Fruit fly (Drosophila melanogaster): ENCODE results near the gene Cyp316a1.

Cyp316a1 gene

DNA sequence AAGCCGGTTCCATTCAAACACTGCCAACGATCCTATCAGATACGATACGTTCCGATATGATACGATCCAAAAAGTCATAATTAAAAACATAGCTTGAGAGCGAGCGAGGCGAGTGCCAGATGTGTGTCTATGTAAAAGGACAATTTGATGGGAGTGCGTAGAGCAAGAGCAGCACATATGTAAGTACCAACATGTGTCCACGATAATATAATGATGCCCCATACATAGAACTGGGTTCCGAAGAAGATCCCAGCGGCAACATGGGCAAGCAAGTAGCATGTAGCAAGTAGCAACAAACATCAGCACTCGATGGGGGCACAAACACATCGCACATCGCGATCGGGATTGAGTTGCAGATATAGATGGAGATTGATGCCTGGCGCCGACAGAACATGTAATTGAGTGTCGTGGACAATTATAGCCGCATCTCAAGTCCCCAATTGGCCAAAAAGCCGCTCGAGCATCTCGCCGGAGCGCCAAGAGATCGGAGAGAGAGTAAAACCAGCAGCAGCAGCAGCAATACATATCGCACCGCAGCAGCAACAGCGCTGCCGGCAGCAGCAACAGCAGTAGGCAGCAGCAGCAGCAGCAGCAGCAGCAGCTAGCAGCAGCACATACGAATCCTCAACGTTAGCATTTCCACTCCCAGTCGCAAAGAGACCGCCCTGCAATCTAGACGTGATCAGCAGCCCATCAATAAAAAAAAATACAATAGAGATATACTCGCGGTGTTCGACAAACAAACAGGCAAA is 26.9 kb downstream of the Cyp316a1 start, which contains the start of gene ltl:
ltl (plus strand) TSS at position 647 of the 752 bp plus-strand sequence.
- no peak for TF ChIP-seq toe (GFP tag; optimal IDR thresholded peaks at IDR 0.05)
- TF ChIP-seq cic (GFP tag; optimal IDR thresholded peaks at IDR 0.05): peak; percentile 18
- no peak for TF ChIP-seq pad (GFP tag; optimal IDR thresholded peaks at IDR 0.05)

DNA sequence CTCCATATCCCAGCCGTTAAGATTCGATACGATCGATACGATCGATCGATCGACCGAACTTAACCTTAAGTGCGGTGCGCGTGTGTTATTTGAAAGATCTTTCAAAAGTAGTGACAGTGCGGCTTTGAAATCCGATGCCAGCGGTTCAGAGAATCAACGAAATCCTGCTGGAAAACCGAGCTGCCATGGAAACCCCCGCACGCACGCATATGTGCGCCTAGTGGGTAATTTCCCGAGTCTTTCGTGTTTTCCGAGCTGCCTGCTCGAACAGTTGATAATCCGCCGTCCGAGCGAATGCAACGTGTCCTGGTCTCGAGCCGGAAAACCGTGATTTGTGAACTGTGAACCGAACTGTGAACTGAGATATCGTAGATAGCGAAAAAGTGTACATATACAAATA is 27.6 kb downstream of the Cyp316a1 start:
- TF ChIP-seq Hr96 (GFP tag; optimal IDR thresholded peaks at IDR 0.05): no peak
- no peak for TF ChIP-seq Crg-1 (GFP tag; optimal IDR thresholded peaks at IDR 0.05)
- TF ChIP-seq kay (GFP tag; ENCODE audit: borderline replicate concordance): no peak
- no peak for TF ChIP-seq tj (GFP tag; optimal IDR thresholded peaks at IDR 0.05)
- no peak for TF ChIP-seq CG12768 (GFP tag; optimal IDR thresholded peaks at IDR 0.05)
- TF ChIP-seq CG7045 (GFP tag; optimal IDR thresholded peaks at IDR 0.05): no peak
- TF ChIP-seq CG11617 (GFP tag; optimal IDR thresholded peaks at IDR 0.05): no peak
- no peak for TF ChIP-seq bab1 (GFP tag; optimal IDR thresholded peaks at IDR 0.05)
- no peak for TF ChIP-seq CG5204 (GFP tag; optimal IDR thresholded peaks at IDR 0.05)
- no peak for TF ChIP-seq pad (GFP tag; optimal IDR thresholded peaks at IDR 0.05)
- no peak for TF ChIP-seq CG33017 (tag; optimal IDR thresholded peaks at IDR 0.05)
- TF ChIP-seq CG1620 (GFP tag; optimal IDR thresholded peaks at IDR 0.05): no peak
- no peak for TF ChIP-seq Mnt (GFP tag; optimal IDR thresholded peaks at IDR 0.05)
- TF ChIP-seq CG7101 (tag; optimal IDR thresholded peaks at IDR 0.05): no peak
- TF ChIP-seq ovo (GFP tag; optimal IDR thresholded peaks at IDR 0.05): no peak
- no peak for TF ChIP-seq CG14711 (tag; optimal IDR thresholded peaks at IDR 0.05)
- TF ChIP-seq cnc (optimal IDR thresholded peaks at IDR 0.05): no peak

DNA sequence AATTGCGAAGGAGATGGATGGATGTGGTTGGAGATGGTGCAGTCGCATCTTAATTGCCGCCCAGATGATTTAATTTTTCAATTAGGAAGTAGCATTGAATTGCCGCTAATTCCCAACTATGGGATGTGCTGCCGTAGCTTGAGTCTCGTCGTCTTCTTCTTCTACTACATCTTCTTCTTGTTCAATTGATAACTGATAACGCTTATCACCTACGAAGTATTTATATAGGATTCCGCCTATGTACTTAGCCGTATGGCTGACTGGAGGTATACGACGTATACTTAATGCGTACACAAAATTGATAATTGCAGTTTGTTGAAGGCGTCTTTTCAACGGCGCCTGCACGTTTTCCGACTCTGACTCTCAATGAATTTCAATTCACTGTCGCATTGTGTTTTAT is 29.0 kb downstream of the Cyp316a1 start:
- TF ChIP-seq cic (GFP tag; optimal IDR thresholded peaks at IDR 0.05) (peak; percentile 78), CG14711 (tag; optimal IDR thresholded peaks at IDR 0.05) (no peak)

DNA sequence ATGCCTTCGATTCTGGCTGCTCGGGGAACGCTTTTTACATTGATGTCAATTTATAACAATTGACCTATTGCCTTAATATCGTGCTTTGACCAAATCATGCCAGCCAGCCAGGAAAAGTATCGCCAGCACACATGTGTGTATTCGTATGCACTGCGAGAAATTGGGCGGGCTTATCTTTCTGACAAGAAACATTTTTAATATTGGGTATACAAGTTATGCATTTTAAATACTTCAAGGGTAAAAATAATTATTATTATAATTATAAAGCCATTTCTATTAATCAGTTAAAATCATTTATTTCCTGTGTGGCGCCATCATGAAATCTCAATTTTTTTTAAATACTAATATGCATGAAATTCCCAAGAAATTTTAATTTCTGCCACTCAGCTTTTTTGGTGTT is 30.2 kb downstream of the Cyp316a1 start:
- TF ChIP-seq toe (GFP tag; optimal IDR thresholded peaks at IDR 0.05) (no peak), kay (GFP tag; ENCODE audit: borderline replicate concordance) (peak; percentile 16), Mnt (GFP tag; optimal IDR thresholded peaks at IDR 0.05) (no peak), cic (GFP tag; optimal IDR thresholded peaks at IDR 0.05) (no peak)

DNA sequence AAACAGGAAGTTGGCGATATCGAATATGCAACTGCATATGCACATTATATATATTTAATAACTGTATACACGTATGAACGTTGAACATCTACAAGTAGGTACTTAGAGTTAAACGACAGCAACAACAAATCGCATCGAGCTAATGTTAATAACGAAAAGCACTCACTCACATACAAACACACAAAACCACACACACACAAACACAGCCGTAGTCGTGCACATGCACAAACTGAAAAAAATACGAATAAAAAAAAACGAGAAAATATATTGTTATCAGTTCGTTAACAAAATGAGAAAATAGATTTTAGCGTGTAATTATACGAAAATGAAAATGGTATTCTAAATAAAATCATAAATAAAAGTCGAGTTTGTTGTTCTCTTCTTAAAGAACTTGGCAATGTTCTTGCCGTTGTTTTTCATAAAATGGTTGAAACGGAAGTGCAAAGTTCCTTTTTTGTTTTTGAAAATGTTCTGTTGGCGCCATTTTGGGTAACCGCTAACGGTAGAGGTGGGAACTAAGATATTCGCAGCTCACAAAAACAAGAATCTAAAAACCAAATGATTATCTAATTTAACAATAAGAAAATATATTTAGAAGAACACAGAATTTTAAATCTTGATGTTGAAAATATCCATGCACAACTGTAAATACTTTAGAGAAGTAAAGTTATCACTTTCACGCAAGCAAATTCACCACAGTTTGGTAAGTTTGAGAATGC is 36.2 kb downstream of the Cyp316a1 start:
- TF ChIP-seq kay (GFP tag; ENCODE audit: borderline replicate concordance) (peak; percentile 82), CG33017 (tag; optimal IDR thresholded peaks at IDR 0.05) (no peak)

DNA sequence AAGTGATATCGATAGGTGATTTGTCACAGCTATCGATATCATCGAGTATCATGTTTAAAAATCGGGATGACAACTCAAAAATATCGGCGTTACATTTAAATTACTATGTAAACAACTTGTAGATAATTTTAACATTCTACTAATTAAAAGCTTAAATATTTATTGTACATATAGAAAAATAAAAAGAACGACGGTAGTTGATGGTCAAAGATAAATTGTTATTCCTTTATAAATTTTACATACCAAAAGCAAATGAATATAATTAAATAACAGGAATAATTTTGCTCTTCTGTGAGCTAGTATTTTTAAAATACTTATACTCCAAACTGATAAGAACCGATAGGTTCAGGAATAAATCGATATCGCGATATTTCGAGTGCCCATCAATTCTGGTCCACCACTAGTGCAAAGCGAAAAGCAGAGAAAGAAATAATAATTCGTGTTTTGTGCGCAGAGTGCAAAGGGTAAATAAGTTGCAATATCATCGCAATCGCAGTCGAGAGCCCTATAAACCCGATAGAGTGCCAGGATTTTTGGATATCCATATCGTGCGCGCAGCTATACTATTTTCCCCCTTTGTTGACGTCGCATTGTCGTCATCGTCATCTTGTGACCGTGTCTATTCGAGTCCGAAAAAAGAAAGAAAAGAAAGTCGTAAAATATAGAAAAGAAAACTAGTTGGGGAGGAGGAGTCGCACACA is 36.9 kb downstream of the Cyp316a1 start, which contains the start of gene lqf:
lqf (plus strand) TSS at position 401 of the 701 bp plus-strand sequence.
- TF ChIP-seq CG11617 (GFP tag; optimal IDR thresholded peaks at IDR 0.05): no peak
- peak; percentile 4 for TF ChIP-seq Hr96 (GFP tag; optimal IDR thresholded peaks at IDR 0.05)
- peak; percentile 24 for TF ChIP-seq CG12768 (GFP tag; optimal IDR thresholded peaks at IDR 0.05)
- TF ChIP-seq pad (GFP tag; optimal IDR thresholded peaks at IDR 0.05): no peak
- peak; percentile 38 for TF ChIP-seq CG7101 (tag; optimal IDR thresholded peaks at IDR 0.05)
- no peak for TF ChIP-seq Crg-1 (GFP tag; optimal IDR thresholded peaks at IDR 0.05)
- no peak for TF ChIP-seq CG5204 (GFP tag; optimal IDR thresholded peaks at IDR 0.05)
- no peak for TF ChIP-seq tj (GFP tag; optimal IDR thresholded peaks at IDR 0.05)
- TF ChIP-seq CG14711 (tag; optimal IDR thresholded peaks at IDR 0.05): peak; percentile 45
- TF ChIP-seq kay (GFP tag; ENCODE audit: borderline replicate concordance): peak; percentile 68
- TF ChIP-seq cnc (optimal IDR thresholded peaks at IDR 0.05): peak in 1 of 2 experiments; percentile 66
- TF ChIP-seq toe (GFP tag; optimal IDR thresholded peaks at IDR 0.05): peak; percentile 51

All from whole organism, adult.